Comparison of ENCODE assay signal across 4 fruit fly cellular contexts in the genomic region with DNA sequence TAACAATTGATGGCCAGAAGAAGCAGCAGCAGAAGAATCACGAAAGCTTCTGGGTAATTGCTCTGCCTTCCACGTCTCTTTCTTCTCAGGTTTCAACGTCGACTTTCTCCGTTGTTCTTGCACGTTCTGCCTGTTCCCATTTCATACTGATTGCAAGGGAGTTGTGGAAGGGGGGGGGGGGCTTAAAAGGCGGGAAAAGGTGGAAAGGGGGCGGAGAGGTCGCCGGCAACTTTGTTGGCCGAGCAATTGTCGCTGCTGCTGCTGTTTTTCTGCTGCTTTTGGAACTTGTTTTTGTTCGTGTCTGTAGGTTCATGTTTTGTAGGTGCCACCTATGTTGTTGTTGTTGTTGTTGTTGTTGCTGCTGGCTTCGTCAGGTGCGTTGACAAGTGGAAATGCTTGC.
TF ChIP-seq lines count a peak whose summit lies in the region.

No protein-coding gene starts in this region.

- TF ChIP-seq CTCF in whole organism, embryonic (GFP tag; optimal IDR thresholded peaks at IDR 0.05; lab: Kevin White, UChicago), result no peak

TF ChIP-seq in whole organism, adult, 20 proteins besides CTCF, POLR2A, EP300 and RAD21:
- TF ChIP-seq tj (GFP tag; optimal IDR thresholded peaks at IDR 0.05; lab: Kevin White, UChicago), result peak; percentile 87
- TF ChIP-seq CG7101 (tag; optimal IDR thresholded peaks at IDR 0.05; lab: Kevin White, UChicago), result no peak
TF ChIP-seq in whole organism, adult: peak in this region for 1.

TF ChIP-seq in whole organism, embryonic, 481 proteins besides CTCF, POLR2A, EP300 and RAD21:
- TF ChIP-seq chinmo (GFP tag; IDR thresholded peaks at IDR 0.05; lab: Robert Waterston, UW; ENCODE audit: partially characterized antibody) (0 out of 4 replicates have a peak, but pooled peaks have one; percentile 4), CkIIα-i1 (GFP tag; IDR thresholded peaks at IDR 0.05; lab: Robert Waterston, UW) (no peak), gsb (GFP tag; IDR thresholded peaks at IDR 0.05; lab: Robert Waterston, UW) (no peak), H15 (GFP tag; IDR thresholded peaks at IDR 0.05; lab: Robert Waterston, UW) (no peak), CG13424 (tag; optimal IDR thresholded peaks at IDR 0.05; lab: Kevin White, UChicago) (no peak), CG4360 (GFP tag; IDR thresholded peaks at IDR 0.05; lab: Robert Waterston, UW) (peak; percentile 50; the same call in 1 of the 2 replicates), CG2712 (tag; optimal IDR thresholded peaks at IDR 0.05; lab: Kevin White, UChicago) (no peak), Asciz (GFP tag; optimal IDR thresholded peaks at IDR 0.05; lab: Kevin White, UChicago) (no peak), crol (GFP tag; IDR thresholded peaks at IDR 0.05; lab: Robert Waterston, UW) (peak; percentile 68), sd (tag; optimal IDR thresholded peaks at IDR 0.05; lab: Kevin White, UChicago) (no peak), CG2202 (tag; optimal IDR thresholded peaks at IDR 0.05; lab: Kevin White, UChicago) (no peak), Med (GFP tag; lab: Kevin White, UChicago) (no peak), CG11504 (tag; optimal IDR thresholded peaks at IDR 0.05; lab: Kevin White, UChicago) (peak; percentile 69), toy (GFP tag; IDR thresholded peaks at IDR 0.05; lab: Robert Waterston, UW) (no peak), NFAT (GFP tag; IDR thresholded peaks at IDR 0.05; lab: Robert Waterston, UW) (no peak)

TF ChIP-seq in whole organism, prepupa, 60 proteins besides CTCF, POLR2A, EP300 and RAD21:
- TF ChIP-seq CG6163 (GFP tag; IDR thresholded peaks at IDR 0.05; lab: Robert Waterston, UW) (no peak), Sox102F (GFP tag; optimal IDR thresholded peaks at IDR 0.05; lab: Kevin White, UChicago) (no peak), Eip78C (GFP tag; lab: Kevin White, UChicago) (no peak), CG8319 (GFP tag; optimal IDR thresholded peaks at IDR 0.05; lab: Kevin White, UChicago) (no peak), pdm3 (GFP tag; optimal IDR thresholded peaks at IDR 0.05; lab: Kevin White, UChicago) (no peak), Smox (GFP tag; optimal IDR thresholded peaks at IDR 0.05; lab: Kevin White, UChicago) (no peak), Blimp-1 (GFP tag; optimal IDR thresholded peaks at IDR 0.05; lab: Kevin White, UChicago) (peak; percentile 2), CG11762 (GFP tag; optimal IDR thresholded peaks at IDR 0.05; lab: Kevin White, UChicago; ENCODE audit: insufficient read depth) (no peak), Sox15 (GFP tag; optimal IDR thresholded peaks at IDR 0.05; lab: Kevin White, UChicago) (no peak), Ets21C (GFP tag; optimal IDR thresholded peaks at IDR 0.05; lab: Kevin White, UChicago) (no peak), CG10631 (GFP tag; optimal IDR thresholded peaks at IDR 0.05; lab: Kevin White, UChicago) (no peak), Sox14 (GFP tag; optimal IDR thresholded peaks at IDR 0.05; lab: Kevin White, UChicago) (no peak), CG11902 (GFP tag; optimal IDR thresholded peaks at IDR 0.05; lab: Kevin White, UChicago) (no peak), topi (GFP tag; optimal IDR thresholded peaks at IDR 0.05; lab: Kevin White, UChicago) (no peak), dsx (GFP tag; optimal IDR thresholded peaks at IDR 0.05; lab: Kevin White, UChicago; ENCODE audit: poor library complexity, severe bottlenecking) (peak; percentile 97), CG1621 (tag; optimal IDR thresholded peaks at IDR 0.05; lab: Kevin White, UChicago) (no peak)

TF ChIP-seq in whole organism, wandering third instar larva, 38 proteins besides CTCF, POLR2A, EP300 and RAD21:
- TF ChIP-seq psq (GFP tag; optimal IDR thresholded peaks at IDR 0.05; lab: Kevin White, UChicago) (peak; percentile 73), Sp1 (GFP tag; optimal IDR thresholded peaks at IDR 0.05; lab: Kevin White, UChicago) (no peak)
